Worm (Caenorhabditis elegans) whole organism, L3 larva: ENCODE measurements around the gene ZK180.5.

ENCODE experiments used
- ZK546.5 ChIP-seq: sonication (generic microtip); optimal IDR thresholded peaks from 2 replicates; lab custom pipeline; 2017; ENCODE audit warnings: missing biosample characterization, missing genetic modification characterization
- ama-1 ChIP-seq: fragments of 150-350 bp; optimal IDR thresholded peaks from 2 replicates; lab custom pipeline; 2018
- ceh-28 ChIP-seq: fragments of 150-350 bp; optimal IDR thresholded peaks from 2 replicates; lab custom pipeline; 2014; ENCODE audit warnings: missing biosample characterization, missing genetic modification reagents, missing genetic modification characterization
- ceh-9 ChIP-seq: sonication (generic microtip); optimal IDR thresholded peaks from 2 replicates; lab custom pipeline; 2018; ENCODE audit warnings: missing biosample characterization, missing genetic modification characterization
- elt-1 ChIP-seq: fragments of 150-350 bp; optimal IDR thresholded peaks from 2 replicates; lab custom pipeline; 2014; ENCODE audit warnings: missing biosample characterization, missing genetic modification characterization
- elt-2 ChIP-seq: sonication (generic microtip); optimal IDR thresholded peaks from 2 replicates; lab custom pipeline; 2016; ENCODE audit warnings: missing genetic modification reagents, mild to moderate bottlenecking, missing genetic modification characterization, missing compliant biosample characterization
- elt-3 ChIP-seq, 3 experiments: fragments of 150-350 bp in 1 of 3; sonication (generic microtip) in 2 of 3; optimal IDR thresholded peaks; 2 replicates in 2 of 3; 4 replicates in 1 of 3; lab custom pipeline; 2014 to 2017; ENCODE audit warnings: missing biosample characterization in 3 of 3, missing genetic modification characterization in 3 of 3
- eor-1 ChIP-seq, 2 experiments: fragments of 150-350 bp; optimal IDR thresholded peaks; 2 replicates each; lab custom pipeline; 2014 to 2018; ENCODE audit warnings: missing biosample characterization in 2 of 2, missing genetic modification characterization in 2 of 2
- fkh-10 ChIP-seq: sonication (generic microtip); optimal IDR thresholded peaks from 2 replicates; lab custom pipeline; 2017; ENCODE audit warnings: missing biosample characterization, missing genetic modification reagents, missing genetic modification characterization
- hmg-11 ChIP-seq: sonication (generic microtip); optimal IDR thresholded peaks from 2 replicates; lab custom pipeline; 2016; ENCODE audit warnings: missing genetic modification characterization, missing compliant biosample characterization
- jun-1 ChIP-seq: fragments of 150-350 bp; optimal IDR thresholded peaks from 2 replicates; lab custom pipeline; 2014; ENCODE audit warnings: missing biosample characterization, missing genetic modification reagents, missing genetic modification characterization
- lin-39 ChIP-seq: fragments of 150-350 bp; optimal IDR thresholded peaks from 2 replicates; lab custom pipeline; 2018; ENCODE audit warnings: missing biosample characterization, missing genetic modification reagents, missing genetic modification characterization
- mdl-1 ChIP-seq: fragments of 150-350 bp; optimal IDR thresholded peaks from 2 replicates; lab custom pipeline; 2014; ENCODE audit warnings: missing biosample characterization, missing genetic modification characterization
- mml-1 ChIP-seq: fragments of 150-350 bp; sonication (generic microtip); optimal IDR thresholded peaks from 3 replicates; lab custom pipeline; 2014; ENCODE audit warnings: missing biosample characterization, missing genetic modification characterization
- nfya-1 ChIP-seq: sonication (generic microtip); optimal IDR thresholded peaks from 2 replicates; lab custom pipeline; 2017; ENCODE audit warnings: missing genetic modification characterization, mild to moderate bottlenecking, missing compliant biosample characterization, antibody characterized with exemption, moderate library complexity; ENCODE audit not compliant: insufficient read depth
- nhr-11 ChIP-seq: fragments of 150-350 bp; optimal IDR thresholded peaks from 2 replicates; lab custom pipeline; 2014; ENCODE audit warnings: missing biosample characterization, missing genetic modification characterization
- nhr-237 ChIP-seq: fragments of 150-350 bp; optimal IDR thresholded peaks from 2 replicates; lab custom pipeline; 2014; ENCODE audit warnings: missing biosample characterization, missing genetic modification characterization
- nhr-25 ChIP-seq: sonication (generic microtip); optimal IDR thresholded peaks from 2 replicates; lab custom pipeline; 2017; ENCODE audit warnings: missing biosample characterization, missing genetic modification characterization
- nhr-43 ChIP-seq: sonication (generic microtip); optimal IDR thresholded peaks from 2 replicates; lab custom pipeline; 2016; ENCODE audit warnings: mild to moderate bottlenecking, missing genetic modification characterization, missing compliant biosample characterization; ENCODE audit not compliant: poor library complexity, severe bottlenecking
- nhr-76 ChIP-seq: fragments of 150-350 bp; sonication (generic microtip); optimal IDR thresholded peaks from 5 replicates; lab custom pipeline; 2014; ENCODE audit warnings: missing biosample characterization, missing genetic modification characterization
- pha-4 ChIP-seq: fragments of 150-350 bp; optimal IDR thresholded peaks from 2 replicates; lab custom pipeline; 2014; ENCODE audit warnings: missing biosample characterization, missing genetic modification reagents, missing genetic modification characterization
- pqm-1 ChIP-seq: fragments of 150-350 bp; optimal IDR thresholded peaks from 2 replicates; lab custom pipeline; 2017; ENCODE audit warnings: missing biosample characterization, missing genetic modification characterization, inconsistent platforms
- skn-1 ChIP-seq: fragments of 150-350 bp; optimal IDR thresholded peaks from 2 replicates; lab custom pipeline; 2014; ENCODE audit warnings: missing biosample characterization, missing genetic modification characterization
- tbx-2 ChIP-seq: sonication (generic microtip); optimal IDR thresholded peaks from 2 replicates; lab custom pipeline; 2016; ENCODE audit warnings: mild to moderate bottlenecking, missing genetic modification characterization, missing compliant biosample characterization
- unc-62 ChIP-seq: fragments of 150-350 bp; sonication (generic microtip); optimal IDR thresholded peaks from 4 replicates; lab custom pipeline; 2014; ENCODE audit warnings: missing biosample characterization, missing genetic modification reagents, missing genetic modification characterization
- zag-1 ChIP-seq: fragments of 150-350 bp; optimal IDR thresholded peaks from 2 replicates; lab custom pipeline; 2014; ENCODE audit warnings: missing biosample characterization, missing genetic modification characterization
- ztf-11 ChIP-seq: fragments of 150-350 bp; optimal IDR thresholded peaks from 2 replicates; lab custom pipeline; 2014; ENCODE audit warnings: missing biosample characterization, missing genetic modification characterization

The ZK180.5 gene

ce11 chrIV:4513269-4513819, 3.6 kb downstream of the ZK180.5 start, which contains the start of gene sar-1 (continued):
- TF ChIP-seq nfya-1 (tag; lab: Kevin White, UChicago): peak; percentile 70
- peak; percentile 55 for TF ChIP-seq ceh-28 (tag; lab: Kevin White, UChicago)
- no peak for TF ChIP-seq ceh-9 (tag; lab: Kevin White, UChicago)

ce11 chrIV:4511259-4511890, 5.6 kb downstream of the ZK180.5 start, which contains the start of the genes rfth-1 and ZK180.8:
Gene rfth-1 (minus strand): TSS chrIV:4511309.
Gene ZK180.8 (minus strand): TSS chrIV:4511724.
- TF ChIP-seq pha-4 (peak; percentile 30), hmg-11 (peak; percentile 2), skn-1 (tag; lab: Kevin White, UChicago) (no peak), ama-1 (peak; percentile 0), zag-1 (no peak)

ce11 chrIV:4506637-4507036, 10.3 kb downstream of the ZK180.5 start, which contains the start of gene gbb-2:
Gene gbb-2 (minus strand): TSS chrIV:4506748.
- TF ChIP-seq ztf-11 (tag; lab: Kevin White, UChicago) (no peak), hmg-11 (no peak), lin-39 (tag; lab: Kevin White, UChicago) (peak; percentile 40), nfya-1 (tag; lab: Kevin White, UChicago) (peak; percentile 38), nhr-76 (no peak), eor-1 (tag; optimal IDR thresholded peaks at IDR 0.05; lab: Kevin White, UChicago) (no peak), jun-1 (tag; lab: Kevin White, UChicago) (no peak), pha-4 (no peak), nhr-237 (tag; lab: Kevin White, UChicago) (no peak)

- peak; percentile 47 for TF ChIP-seq fkh-10 (GFP tag; lab: Kevin White, UChicago)
- no peak for TF ChIP-seq elt-1 (tag; lab: Kevin White, UChicago)
- TF ChIP-seq elt-2 (tag; lab: Kevin White, UChicago): no peak
Observed at ce11 chrIV:4505078-4505477, 11.9 kb downstream of the ZK180.5 start.

ce11 chrIV:4490148-4490652, 26.8 kb downstream of the ZK180.5 start, which contains the start of gene ZK180.7:
Gene ZK180.7 (plus strand): TSS chrIV:4490542.
- TF ChIP-seq mml-1 (tag; lab: Kevin White, UChicago) (no peak), nhr-11 (tag; lab: Kevin White, UChicago) (no peak), unc-62 (no peak), nhr-25 (no peak), ZK546.5 (tag; lab: Kevin White, UChicago) (no peak), nhr-43 (tag; lab: Kevin White, UChicago) (no peak), mdl-1 (tag; lab: Kevin White, UChicago) (no peak)

ce11 chrIV:4486738-4487137, 30.2 kb downstream of the ZK180.5 start, which contains the start of gene trx-3:
Gene trx-3 (plus strand): TSS chrIV:4487028.
- TF ChIP-seq elt-3 (tag; optimal IDR thresholded peaks at IDR 0.05; lab: Kevin White, UChicago) (no peak), pha-4 (peak; percentile 36), eor-1 (tag; optimal IDR thresholded peaks at IDR 0.05; lab: Kevin White, UChicago) (no peak), mml-1 (tag; lab: Kevin White, UChicago) (no peak), pqm-1 (tag; lab: Kevin White, UChicago) (peak; percentile 86), tbx-2 (tag; lab: Kevin White, UChicago) (no peak), elt-2 (tag; lab: Kevin White, UChicago) (peak; percentile 82), nhr-11 (tag; lab: Kevin White, UChicago) (no peak), ZK546.5 (tag; lab: Kevin White, UChicago) (no peak), ama-1 (no peak)

- TF ChIP-seq elt-2 (tag; lab: Kevin White, UChicago): peak; percentile 73
- no peak for TF ChIP-seq jun-1 (tag; lab: Kevin White, UChicago)
- peak; percentile 78 for TF ChIP-seq pqm-1 (tag; lab: Kevin White, UChicago)
- TF ChIP-seq nfya-1 (tag; lab: Kevin White, UChicago): no peak
- TF ChIP-seq mml-1 (tag; lab: Kevin White, UChicago): no peak
- no peak for TF ChIP-seq unc-62
Observed at ce11 chrIV:4484555-4484954, 32.4 kb downstream of the ZK180.5 start.
